Fruit fly (Drosophila melanogaster) whole organism, prepupa: Measurements from ENCODE around the gene REPTOR.

Experiments
- CG15336 ChIP-seq: fragments of 200-800 bp; sonication (Bioruptor generic); IDR thresholded peaks from 2 replicates; pipeline ENCODE4 v1.3.6; 2022; ENCODE audit warnings: missing biosample characterization, missing genetic modification characterization
- CG8319 ChIP-seq: fragments of 200-800 bp; sonication (Bioruptor generic); optimal IDR thresholded peaks from 3 replicates; lab custom pipeline; 2016; ENCODE audit warnings: missing biosample characterization, missing genetic modification characterization
- Sox15 ChIP-seq: fragments of 200-800 bp; sonication (Bioruptor generic); optimal IDR thresholded peaks from 3 replicates; lab custom pipeline; 2016; ENCODE audit warnings: missing biosample characterization, missing genetic modification characterization
- cyc ChIP-seq: fragments of 200-800 bp; sonication (Bioruptor generic); optimal IDR thresholded peaks from 3 replicates; lab custom pipeline; 2016; ENCODE audit warnings: missing biosample characterization, missing genetic modification characterization
- lz ChIP-seq: fragments of 200-800 bp; sonication (Bioruptor generic); optimal IDR thresholded peaks from 3 replicates; lab custom pipeline; 2016; ENCODE audit warnings: missing biosample characterization, missing genetic modification characterization

DNA sequence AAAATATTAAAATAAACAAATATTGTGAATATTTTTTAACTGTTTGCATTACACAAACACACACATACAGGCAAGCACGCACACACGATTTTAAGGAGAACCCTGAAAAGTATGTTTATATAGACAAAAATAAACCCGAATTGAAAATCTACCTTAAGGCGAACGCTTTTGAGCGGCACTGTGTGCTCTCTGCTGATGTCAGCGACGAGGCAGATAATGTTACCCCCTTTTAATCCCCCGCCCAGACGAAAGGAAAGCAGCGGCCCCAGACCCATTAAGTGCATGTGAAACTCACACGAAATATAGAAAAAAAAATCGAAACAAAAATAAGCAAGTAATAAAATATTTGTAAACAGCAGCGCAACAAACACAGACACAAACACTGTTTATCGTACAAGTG is 61.4 kb downstream of the REPTOR start:
- TF ChIP-seq Sox15 (GFP tag; lab: Kevin White, UChicago): no peak
- no peak for TF ChIP-seq CG15336 (GFP tag; lab: Robert Waterston, UW)
- no peak for TF ChIP-seq lz (GFP tag; lab: Kevin White, UChicago)
- no peak for TF ChIP-seq cyc
- no peak for TF ChIP-seq CG8319
